Worm (Caenorhabditis elegans): ENCODE results near the gene daf-14.

ce11 chrIV:10251261-10251660 is 834 bp downstream of the daf-14 start:
- TF ChIP-seq lin-13 (tag; optimal IDR thresholded peaks at IDR 0.05) (no peak), bed-3 (GFP tag; optimal IDR thresholded peaks at IDR 0.05) (no peak), nhr-237 (tag; optimal IDR thresholded peaks at IDR 0.05) (no peak), nhr-28 (tag; optimal IDR thresholded peaks at IDR 0.05) (no peak), nhr-12 (tag; optimal IDR thresholded peaks at IDR 0.05) (no peak), ces-1 (GFP tag; optimal IDR thresholded peaks at IDR 0.05) (no peak), lsy-2 (tag; optimal IDR thresholded peaks at IDR 0.05) (no peak), elt-3 (tag; optimal IDR thresholded peaks at IDR 0.05) (no peak), pha-4 (tag; optimal IDR thresholded peaks at IDR 0.05) (no peak), ztf-11 (tag; optimal IDR thresholded peaks at IDR 0.05) (no peak), snpc-4 (tag; optimal IDR thresholded peaks at IDR 0.05) (no peak), unc-62 (GFP tag; optimal IDR thresholded peaks at IDR 0.05) (no peak), sptf-1 (tag; optimal IDR thresholded peaks at IDR 0.05) (no peak)
